Worm (Caenorhabditis elegans) whole organism, early embryonic: Measurements from ENCODE around the gene his-72.

ENCODE experiments used
- B0310.2 ChIP-seq: sonication (generic microtip); optimal IDR thresholded peaks from 2 replicates; lab custom pipeline; 2016; ENCODE audit warnings: mild to moderate bottlenecking, missing genetic modification characterization, missing compliant biosample characterization
- F13C5.2 ChIP-seq: sonication (generic microtip); optimal IDR thresholded peaks from 2 replicates; lab custom pipeline; 2017; ENCODE audit warnings: mild to moderate bottlenecking, missing genetic modification characterization, inconsistent platforms, missing compliant biosample characterization
- aly-1 ChIP-seq: sonication (generic microtip); optimal IDR thresholded peaks from 2 replicates; lab custom pipeline; 2016; ENCODE audit warnings: missing genetic modification characterization, missing compliant biosample characterization
- ama-1 ChIP-seq: fragments of 150-350 bp; optimal IDR thresholded peaks from 2 replicates; lab custom pipeline; 2014
- ceh-13 ChIP-seq: fragments of 200-800 bp; sonication (Bioruptor generic); optimal IDR thresholded peaks from 2 replicates; lab custom pipeline; 2018; ENCODE audit warnings: mild to moderate bottlenecking, missing genetic modification characterization, missing compliant biosample characterization
- ceh-36 ChIP-seq: sonication (generic microtip); optimal IDR thresholded peaks from 2 replicates; lab custom pipeline; 2016; ENCODE audit warnings: missing genetic modification characterization, inconsistent platforms, missing compliant biosample characterization
- ets-7 ChIP-seq: sonication (generic microtip); optimal IDR thresholded peaks from 2 replicates; lab custom pipeline; 2016; ENCODE audit warnings: missing genotype, missing genetic modification characterization, missing compliant biosample characterization
- flt-1 ChIP-seq: fragments of 200-800 bp; sonication (Bioruptor generic); IDR thresholded peaks from 2 replicates; pipeline ENCODE4 v1.3.6; 2022; ENCODE audit warnings: missing genetic modification characterization, missing compliant biosample characterization
- hmbx-1 ChIP-seq: sonication (generic microtip); optimal IDR thresholded peaks from 2 replicates; lab custom pipeline; 2016; ENCODE audit warnings: mild to moderate bottlenecking, missing genetic modification characterization, missing compliant biosample characterization
- hmg-4 ChIP-seq: fragments of 200-800 bp; sonication (Bioruptor generic); optimal IDR thresholded peaks from 2 replicates; lab custom pipeline; 2018; ENCODE audit warnings: mild to moderate bottlenecking, missing genetic modification characterization, missing compliant biosample characterization
- hnd-1 ChIP-seq: sonication (generic microtip); optimal IDR thresholded peaks from 2 replicates; lab custom pipeline; 2016; ENCODE audit warnings: missing genetic modification characterization, missing compliant biosample characterization
- pes-1 ChIP-seq: fragments of 200-800 bp; sonication (Bioruptor generic); IDR thresholded peaks from 2 replicates; pipeline ENCODE4 v1.3.6; 2022; ENCODE audit warnings: missing genetic modification reagents, missing genetic modification characterization, missing compliant biosample characterization
- scrt-1 ChIP-seq: fragments of 200-800 bp; sonication (Bioruptor generic); IDR thresholded peaks from 2 replicates; pipeline ENCODE4 v1.3.6; 2022; ENCODE audit warnings: missing genetic modification characterization, missing compliant biosample characterization
- sea-1 ChIP-seq: fragments of 200-800 bp; sonication (Bioruptor generic); conservative IDR thresholded peaks from 2 replicates; pipeline ENCODE4 v1.3.6; 2022; ENCODE audit warnings: missing genetic modification characterization, missing compliant biosample characterization
- tbx-11 ChIP-seq: fragments of 200-800 bp; sonication (Bioruptor generic); IDR thresholded peaks from 2 replicates; pipeline ENCODE4 v1.3.6; 2022; ENCODE audit warnings: missing genetic modification characterization, missing compliant biosample characterization
- tbx-37 ChIP-seq: fragments of 200-800 bp; sonication (Bioruptor generic); conservative IDR thresholded peaks from 2 replicates; pipeline ENCODE4 v1.3.6; 2022; ENCODE audit warnings: missing genetic modification reagents, missing genetic modification characterization, missing compliant biosample characterization
- tra-4 ChIP-seq: sonication (generic microtip); optimal IDR thresholded peaks from 2 replicates; lab custom pipeline; 2017; ENCODE audit warnings: missing genetic modification characterization, missing compliant biosample characterization

Gene his-72

DNA sequence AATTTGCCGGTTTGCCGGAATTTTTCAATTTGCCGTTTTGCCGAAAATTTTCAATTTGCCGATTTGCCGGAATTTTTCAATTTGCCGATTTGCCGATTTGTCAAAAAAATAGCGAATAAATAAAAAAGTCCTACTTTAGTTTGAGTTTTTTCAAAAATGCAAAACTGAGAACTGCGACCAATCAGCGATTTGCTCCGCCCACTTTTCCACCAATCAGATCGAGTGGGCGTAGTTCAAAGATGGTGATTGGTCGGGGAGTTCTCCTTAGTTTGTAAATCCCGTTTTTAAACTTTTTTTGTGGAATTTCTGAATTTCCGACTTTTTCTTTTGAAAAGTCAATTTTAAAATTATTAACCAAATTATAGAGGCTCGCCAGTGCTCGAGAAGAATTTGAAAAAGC is 37.5 kb downstream of the his-72 start:
- TF ChIP-seq aly-1 (tag; lab: Kevin White, UChicago) (no peak), scrt-1 (no peak), sea-1 (no peak), hmg-4 (GFP tag; lab: Kevin White, UChicago) (no peak), ceh-36 (tag; lab: Kevin White, UChicago) (no peak), ets-7 (tag; lab: Kevin White, UChicago) (no peak), tbx-37 (GFP tag; lab: Robert Waterston, UW) (no peak), hnd-1 (tag; lab: Kevin White, UChicago) (no peak), hmbx-1 (no peak)

DNA sequence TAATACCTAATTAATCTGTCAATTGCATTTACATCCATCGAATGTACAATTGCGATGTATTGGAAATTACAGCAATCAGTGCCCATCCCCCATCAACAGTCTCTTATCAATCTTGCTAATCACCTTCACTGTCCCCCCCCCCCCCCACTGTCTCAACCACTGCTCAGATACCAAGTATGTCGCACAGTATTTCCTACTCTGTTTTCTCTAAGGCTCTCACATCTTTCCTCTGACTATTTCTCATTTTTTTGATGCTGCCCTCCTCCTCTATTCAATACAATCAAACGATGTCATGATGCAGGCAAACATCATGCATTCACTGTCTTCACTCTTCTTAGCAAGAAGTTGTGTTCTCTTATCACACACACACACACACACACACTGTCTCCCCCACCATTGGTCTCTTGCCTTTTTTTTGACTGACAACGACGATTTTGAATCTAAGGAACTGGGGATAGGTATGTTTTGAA is 41.3 kb downstream of the his-72 start, which contains the start of the genes zip-12 and Y75B8A.63:
TSS of gene zip-12 (plus strand) at position 387 of the 470 bp plus-strand sequence.
TSS of gene Y75B8A.63 (plus strand) at position 420 of the 470 bp plus-strand sequence.
- no peak for TF ChIP-seq ceh-36 (tag; lab: Kevin White, UChicago)
- no peak for TF ChIP-seq ama-1 (lab: Kevin White, UChicago)
- TF ChIP-seq B0310.2 (tag; lab: Kevin White, UChicago), result no peak
- TF ChIP-seq hmbx-1, result no peak
- no peak for TF ChIP-seq hmg-4 (GFP tag; lab: Kevin White, UChicago)
- no peak for TF ChIP-seq aly-1 (tag; lab: Kevin White, UChicago)
- TF ChIP-seq flt-1 (GFP tag; lab: Robert Waterston, UW), result no peak
- TF ChIP-seq F13C5.2 (tag; lab: Kevin White, UChicago), result no peak
- TF ChIP-seq tbx-37 (GFP tag; lab: Robert Waterston, UW), result no peak

DNA sequence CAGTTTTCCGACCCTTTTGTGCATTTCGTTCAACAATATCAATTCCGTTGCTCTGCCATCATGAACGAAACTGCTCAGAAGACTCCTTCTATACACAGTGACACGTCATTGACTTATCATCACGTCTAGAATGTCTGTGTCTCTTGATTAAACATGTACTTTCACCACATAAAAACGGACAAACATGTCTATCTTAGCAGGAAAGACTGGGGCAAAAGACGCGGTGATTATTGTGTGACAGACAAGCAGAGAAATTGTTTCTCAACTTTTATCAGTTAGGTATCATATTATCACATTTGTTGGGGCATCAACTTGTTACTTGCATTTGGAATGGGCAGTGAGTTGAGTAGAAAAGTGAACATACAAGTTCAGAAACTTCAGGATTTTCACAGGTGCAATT is 43.6 kb downstream of the his-72 start:
- TF ChIP-seq ets-7 (tag; lab: Kevin White, UChicago) (no peak), tbx-11 (GFP tag; lab: Robert Waterston, UW) (no peak), scrt-1 (no peak), ceh-13 (no peak), hmg-4 (GFP tag; lab: Kevin White, UChicago) (no peak), F13C5.2 (tag; lab: Kevin White, UChicago) (no peak), ceh-36 (tag; lab: Kevin White, UChicago) (no peak), flt-1 (GFP tag; lab: Robert Waterston, UW) (no peak), sea-1 (no peak), tbx-37 (GFP tag; lab: Robert Waterston, UW) (no peak), B0310.2 (tag; lab: Kevin White, UChicago) (no peak), hnd-1 (tag; lab: Kevin White, UChicago) (no peak), ama-1 (lab: Kevin White, UChicago) (no peak)

DNA sequence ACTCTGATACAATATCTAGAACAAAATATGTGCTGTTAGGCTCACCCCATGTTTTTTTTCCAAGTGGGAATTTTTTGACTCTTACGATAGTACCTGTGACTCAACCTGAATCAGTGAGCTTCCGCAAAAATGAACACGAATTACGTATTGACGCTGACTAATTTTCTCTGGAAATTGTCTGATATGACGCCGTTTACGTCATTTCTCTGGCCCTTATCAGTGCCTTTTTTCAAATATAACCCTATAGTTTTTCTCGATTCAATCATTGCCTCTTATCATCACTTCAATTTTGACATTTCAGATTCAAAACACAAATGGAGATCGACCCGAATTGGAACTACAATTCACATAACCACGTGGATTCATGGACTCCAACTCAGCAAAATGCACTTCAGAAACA is 50.1 kb downstream of the his-72 start, which contains the start of gene Y75B8A.28:
TSS of gene Y75B8A.28 (plus strand) at position 296 of the 400 bp plus-strand sequence.
- no peak for TF ChIP-seq hmbx-1
- no peak for TF ChIP-seq sea-1
- TF ChIP-seq tra-4, result no peak
- no peak for TF ChIP-seq pes-1 (GFP tag; lab: Robert Waterston, UW)
- no peak for TF ChIP-seq F13C5.2 (tag; lab: Kevin White, UChicago)
- no peak for TF ChIP-seq ceh-36 (tag; lab: Kevin White, UChicago)
- no peak for TF ChIP-seq hmg-4 (GFP tag; lab: Kevin White, UChicago)
- no peak for TF ChIP-seq ceh-13
- no peak for TF ChIP-seq tbx-11 (GFP tag; lab: Robert Waterston, UW)
- TF ChIP-seq aly-1 (tag; lab: Kevin White, UChicago), result no peak
- no peak for TF ChIP-seq ama-1 (lab: Kevin White, UChicago)
- TF ChIP-seq ets-7 (tag; lab: Kevin White, UChicago), result no peak
- no peak for TF ChIP-seq B0310.2 (tag; lab: Kevin White, UChicago)

DNA sequence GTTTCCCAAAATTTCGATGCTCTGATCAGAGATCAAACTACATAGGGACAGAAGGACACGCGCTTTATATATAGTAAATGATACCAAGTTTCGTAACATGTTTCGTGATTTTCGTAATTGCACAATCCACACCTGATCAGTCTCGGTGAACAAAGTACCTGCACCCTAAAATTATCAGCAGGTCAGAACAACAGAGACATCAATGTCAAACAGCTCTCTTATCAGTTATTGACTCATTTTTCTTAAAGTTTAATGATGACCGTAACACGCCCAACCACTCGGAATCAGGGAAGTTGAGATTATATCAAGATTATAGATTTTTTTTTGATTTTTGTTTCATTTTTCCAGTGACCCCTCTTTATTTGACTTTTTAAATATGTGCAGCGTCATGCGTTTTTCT is 51.4 kb downstream of the his-72 start:
- TF ChIP-seq tra-4 (no peak), flt-1 (GFP tag; lab: Robert Waterston, UW) (no peak), F13C5.2 (tag; lab: Kevin White, UChicago) (no peak), ceh-13 (no peak), tbx-37 (GFP tag; lab: Robert Waterston, UW) (no peak), ceh-36 (tag; lab: Kevin White, UChicago) (no peak), sea-1 (no peak), scrt-1 (no peak), hnd-1 (tag; lab: Kevin White, UChicago) (no peak), ama-1 (lab: Kevin White, UChicago) (no peak), ets-7 (tag; lab: Kevin White, UChicago) (no peak)
